Fruit fly (Drosophila melanogaster) whole organism, embryonic: Measurements from ENCODE around the gene CG32650.
A peak's percentile ranks its signal among the peaks of the same experiment; 100 is the strongest.

Source experiments
- Ada2b ChIP-seq: fragments of 200-800 bp; sonication (Bioruptor generic); IDR thresholded peaks from 2 replicates; pipeline ENCODE4 v1.3.6; 2022; ENCODE audit warnings: missing biosample characterization, missing genetic modification characterization
- Bgb ChIP-seq: fragments of 200-800 bp; sonication (Bioruptor generic); IDR thresholded peaks from 2 replicates; pipeline ENCODE4 v1.3.6; 2022; ENCODE audit warnings: missing biosample characterization, missing genetic modification characterization; ENCODE audit not compliant: partially characterized antibody
- CG14860 ChIP-seq: fragments of 200-800 bp; sonication (Bioruptor generic); IDR thresholded peaks from 3 replicates; pipeline ENCODE4 v1.3.6; 2022; ENCODE audit warnings: missing biosample characterization, missing genetic modification characterization; ENCODE audit not compliant: partially characterized antibody
- CG1602 ChIP-seq: fragments of 200-800 bp; sonication (Bioruptor generic); optimal IDR thresholded peaks from 3 replicates; lab custom pipeline; 2016; ENCODE audit warnings: missing biosample characterization, missing genetic modification characterization
- CG1603 ChIP-seq: fragments of 200-800 bp; sonication (Bioruptor generic); optimal IDR thresholded peaks from 2 replicates; lab custom pipeline; 2019; ENCODE audit warnings: missing biosample characterization, mild to moderate bottlenecking, missing genetic modification characterization, moderate library complexity
- CG16779 ChIP-seq: fragments of 200-800 bp; sonication (Bioruptor generic); IDR thresholded peaks from 2 replicates; pipeline ENCODE4 v1.3.6; 2022; ENCODE audit warnings: missing biosample characterization, missing genetic modification characterization
- CG16813 ChIP-seq: fragments of 200-800 bp; sonication (Bioruptor generic); IDR thresholded peaks from 3 replicates; pipeline ENCODE4 v1.3.6; 2022; ENCODE audit warnings: missing biosample characterization, missing genetic modification characterization; ENCODE audit not compliant: partially characterized antibody
- CG17385 ChIP-seq: fragments of 200-800 bp; sonication (Bioruptor generic); optimal IDR thresholded peaks from 3 replicates; lab custom pipeline; 2018; ENCODE audit warnings: missing biosample characterization, mild to moderate bottlenecking, missing genetic modification characterization
- CG1832 ChIP-seq: fragments of 200-800 bp; sonication (Bioruptor generic); optimal IDR thresholded peaks from 2 replicates; lab custom pipeline; 2017; ENCODE audit warnings: missing biosample characterization, mild to moderate bottlenecking, missing genetic modification characterization, inconsistent platforms
- CG2875 ChIP-seq: fragments of 200-800 bp; sonication (Bioruptor generic); optimal IDR thresholded peaks from 2 replicates; lab custom pipeline; 2017; ENCODE audit warnings: missing biosample characterization, mild to moderate bottlenecking, missing genetic modification characterization, missing genetic modification reagents
- CG31224 ChIP-seq: fragments of 200-800 bp; sonication (Bioruptor generic); IDR thresholded peaks from 2 replicates; pipeline ENCODE4 v1.3.6; 2022; ENCODE audit warnings: missing biosample characterization, missing genetic modification characterization
- CG34422 ChIP-seq: fragments of 200-800 bp; sonication (Bioruptor generic); IDR thresholded peaks from 3 replicates; pipeline ENCODE4 v1.3.6; 2022; ENCODE audit warnings: missing biosample characterization, missing genetic modification characterization
- CG3838 ChIP-seq: fragments of 200-800 bp; sonication (Bioruptor generic); optimal IDR thresholded peaks from 3 replicates; lab custom pipeline; 2016; ENCODE audit warnings: missing biosample characterization, missing genetic modification characterization
- CG3847 ChIP-seq: fragments of 200-800 bp; sonication (Bioruptor generic); IDR thresholded peaks from 2 replicates; pipeline ENCODE4 v1.3.6; 2022; ENCODE audit warnings: missing biosample characterization, missing genetic modification characterization
- CG6791 ChIP-seq: fragments of 200-800 bp; sonication (Bioruptor generic); IDR thresholded peaks from 3 replicates; pipeline ENCODE4 v1.3.6; 2022; ENCODE audit warnings: missing biosample characterization, missing genetic modification characterization; ENCODE audit not compliant: partially characterized antibody
- Dfd ChIP-seq, 2 experiments: fragments of >200 bp; optimal IDR thresholded peaks; 2 replicates each; lab custom pipeline; 2017; ENCODE audit warnings: missing biosample characterization in 2 of 2, missing genetic modification characterization in 2 of 2
- Dip2 ChIP-seq: fragments of 200-800 bp; sonication (Bioruptor generic); IDR thresholded peaks from 2 replicates; pipeline ENCODE4 v1.3.6; 2022; ENCODE audit warnings: missing biosample characterization, missing genetic modification characterization
- Drgx ChIP-seq: fragments of 200-800 bp; sonication (Bioruptor generic); IDR thresholded peaks from 2 replicates; pipeline ENCODE4 v1.3.6; 2022; ENCODE audit warnings: missing biosample characterization, missing genetic modification characterization
- HLHmδ ChIP-seq: fragments of 200-800 bp; sonication (Bioruptor generic); optimal IDR thresholded peaks from 2 replicates; lab custom pipeline; 2018; ENCODE audit warnings: missing biosample characterization, mild to moderate bottlenecking, missing genetic modification characterization, moderate library complexity
- Hr39 ChIP-seq: fragments of >200 bp; optimal IDR thresholded peaks from 2 replicates; lab custom pipeline; 2017
- Med ChIP-seq: fragments of 200-800 bp; sonication (Bioruptor generic); peaks from one replicate; lab custom pipeline; 2016; ENCODE audit warnings: missing biosample characterization, missing genetic modification characterization, mild to moderate bottlenecking, inconsistent platforms, moderate library complexity
- Oli ChIP-seq: fragments of 200-800 bp; sonication (Bioruptor generic); optimal IDR thresholded peaks from 2 replicates; lab custom pipeline; 2018; ENCODE audit warnings: missing biosample characterization, mild to moderate bottlenecking, missing genetic modification characterization, moderate library complexity
- Pdp1 ChIP-seq, 2 experiments: fragments of 200-800 bp; sonication (Bioruptor generic); optimal IDR thresholded peaks; 3 replicates each; lab custom pipeline; 2016; ENCODE audit warnings: missing biosample characterization in 2 of 2, missing genetic modification characterization in 2 of 2, mild to moderate bottlenecking in 1 of 2, moderate library complexity in 1 of 2
- bbx ChIP-seq: fragments of 200-800 bp; sonication (Bioruptor generic); IDR thresholded peaks from 2 replicates; pipeline ENCODE4 v1.3.6; 2022; ENCODE audit warnings: missing biosample characterization, missing genetic modification characterization; ENCODE audit not compliant: partially characterized antibody
- cg ChIP-seq: fragments of 200-800 bp; sonication (Bioruptor generic); optimal IDR thresholded peaks from 3 replicates; lab custom pipeline; 2019; ENCODE audit warnings: missing biosample characterization, mild to moderate bottlenecking, missing genetic modification characterization, moderate library complexity
- chinmo ChIP-seq: fragments of 200-800 bp; sonication (Bioruptor generic); IDR thresholded peaks from 4 replicates; pipeline ENCODE4 v1.3.6; 2022; ENCODE audit warnings: missing biosample characterization, missing genetic modification characterization; ENCODE audit not compliant: partially characterized antibody
- crol ChIP-seq: fragments of 200-800 bp; sonication (Bioruptor generic); IDR thresholded peaks from 2 replicates; pipeline ENCODE4 v1.3.6; 2022; ENCODE audit warnings: missing biosample characterization, missing genetic modification characterization
- ewg ChIP-seq: fragments of 200-800 bp; sonication (Bioruptor generic); optimal IDR thresholded peaks from 3 replicates; lab custom pipeline; 2017; ENCODE audit warnings: mild to moderate bottlenecking, missing biosample characterization, missing genetic modification reagents, missing genetic modification characterization
- gem ChIP-seq: fragments of 200-800 bp; sonication (Bioruptor generic); optimal IDR thresholded peaks from 2 replicates; lab custom pipeline; 2019; ENCODE audit warnings: missing biosample characterization, mild to moderate bottlenecking, missing genetic modification characterization, moderate library complexity
- jing ChIP-seq: fragments of 200-800 bp; sonication (Bioruptor generic); optimal IDR thresholded peaks from 2 replicates; lab custom pipeline; 2018; ENCODE audit warnings: missing biosample characterization, mild to moderate bottlenecking, missing genetic modification characterization
- nom ChIP-seq: fragments of 200-800 bp; sonication (Bioruptor generic); optimal IDR thresholded peaks from 2 replicates; lab custom pipeline; 2017; ENCODE audit warnings: missing biosample characterization, missing genetic modification characterization, mild to moderate bottlenecking, moderate library complexity, missing genetic modification reagents
- p53 ChIP-seq: fragments of 200-800 bp; sonication (Bioruptor generic); optimal IDR thresholded peaks from 2 replicates; lab custom pipeline; 2016; ENCODE audit warnings: missing biosample characterization, missing genetic modification characterization
- pan ChIP-seq, 4 experiments: fragments of >200 bp in 3 of 4; fragments of 200-800 bp in 1 of 4; sonication (Bioruptor generic) in 1 of 4; optimal IDR thresholded peaks in 3 of 4; IDR thresholded peaks in 1 of 4; 2 replicates each; pipeline versions ENCODE4 v1.3.6 to Lab custom; 2017 to 2022; ENCODE audit warnings: missing biosample characterization in 2 of 4, missing genetic modification characterization in 2 of 4, mixed read lengths in 1 of 4
- sc ChIP-seq, 3 experiments: fragments of >200 bp in 2 of 3; fragments of 200-800 bp in 1 of 3; sonication (Bioruptor generic) in 1 of 3; optimal IDR thresholded peaks; 2 replicates in 2 of 3; 3 replicates in 1 of 3; lab custom pipeline; 2017; ENCODE audit warnings: mild to moderate bottlenecking in 1 of 3, missing biosample characterization in 1 of 3, missing genetic modification characterization in 1 of 3, missing genetic modification reagents in 1 of 3
- sd ChIP-seq: fragments of 200-800 bp; sonication (Bioruptor generic); optimal IDR thresholded peaks from 3 replicates; lab custom pipeline; 2018; ENCODE audit warnings: missing biosample characterization, mild to moderate bottlenecking, missing genetic modification characterization, moderate library complexity
- sens ChIP-seq: fragments of 200-800 bp; sonication (Bioruptor generic); peaks from one replicate; lab custom pipeline; 2016; ENCODE audit warnings: missing biosample characterization, missing genetic modification characterization
- seq ChIP-seq: fragments of 200-800 bp; sonication (Bioruptor generic); IDR thresholded peaks from 2 replicates; pipeline ENCODE4 v1.3.6; 2022; ENCODE audit warnings: missing biosample characterization, missing genetic modification characterization
- sim ChIP-seq: fragments of 200-800 bp; sonication (Bioruptor generic); IDR thresholded peaks from 2 replicates; pipeline ENCODE4 v1.3.6; 2022; ENCODE audit warnings: missing biosample characterization, missing genetic modification characterization
- sisA ChIP-seq: fragments of 200-800 bp; sonication (Bioruptor generic); IDR thresholded peaks from 2 replicates; pipeline ENCODE4 v1.3.6; 2022; ENCODE audit warnings: missing biosample characterization, missing genetic modification characterization
- stwl ChIP-seq: fragments of 200-800 bp; sonication (Bioruptor generic); optimal IDR thresholded peaks from 3 replicates; lab custom pipeline; 2018; ENCODE audit warnings: missing biosample characterization, mild to moderate bottlenecking, missing genetic modification characterization, moderate library complexity
- tgo ChIP-seq: fragments of 200-800 bp; sonication (Bioruptor generic); IDR thresholded peaks from 3 replicates; pipeline ENCODE4 v1.3.6; 2022; ENCODE audit warnings: missing biosample characterization, missing genetic modification characterization
- vnd ChIP-seq: fragments of 200-800 bp; sonication (Bioruptor generic); IDR thresholded peaks from 3 replicates; pipeline ENCODE4 v1.3.6; 2022; ENCODE audit warnings: missing biosample characterization, missing genetic modification characterization; ENCODE audit not compliant: partially characterized antibody

Gene CG32650

DNA sequence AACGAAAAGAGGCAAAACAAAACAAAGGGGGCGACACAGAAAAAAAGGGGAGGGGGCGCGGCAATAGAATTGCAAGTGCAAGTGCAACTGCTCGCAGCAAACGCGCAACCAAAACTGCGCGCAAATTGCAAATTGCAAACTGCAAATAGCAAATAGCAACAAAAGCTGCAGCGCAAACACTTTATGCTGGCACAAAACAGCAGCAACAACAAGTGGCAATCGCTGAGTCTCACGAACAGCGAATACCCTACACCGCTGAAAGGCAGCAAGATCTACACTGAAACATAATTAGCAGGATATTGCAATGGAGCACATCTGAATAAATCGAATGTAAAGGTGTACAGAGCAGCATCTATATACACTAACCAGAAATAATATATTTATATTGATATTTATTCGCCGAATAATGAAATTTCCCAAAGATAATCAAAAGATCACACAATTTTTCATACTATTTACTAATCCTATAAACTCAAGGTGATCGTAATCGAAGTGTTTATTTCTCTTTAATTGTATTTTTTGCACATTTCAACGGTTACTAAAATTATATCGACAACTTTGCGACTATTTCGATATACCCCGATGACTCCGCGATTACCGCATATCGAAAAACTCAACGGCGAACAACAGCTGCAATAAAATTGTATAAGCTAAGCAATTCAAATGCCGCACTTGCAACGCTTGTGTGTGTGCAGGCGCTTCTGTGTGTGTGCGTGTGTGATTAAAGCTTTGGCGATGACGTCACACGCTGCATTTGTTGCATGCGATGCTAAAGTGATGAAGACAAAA lies 7.6 kb upstream of the CG32650 start, which contains the start of gene CG4404 (continued):
- no peak for TF ChIP-seq HLHmδ (GFP tag; lab: Kevin White, UChicago)
- TF ChIP-seq sisA (GFP tag; lab: Robert Waterston, UW) = no peak
- TF ChIP-seq Med (GFP tag; lab: Kevin White, UChicago) = peak; percentile 20
- TF ChIP-seq CG2875 = no peak
- TF ChIP-seq gem = no peak

DNA sequence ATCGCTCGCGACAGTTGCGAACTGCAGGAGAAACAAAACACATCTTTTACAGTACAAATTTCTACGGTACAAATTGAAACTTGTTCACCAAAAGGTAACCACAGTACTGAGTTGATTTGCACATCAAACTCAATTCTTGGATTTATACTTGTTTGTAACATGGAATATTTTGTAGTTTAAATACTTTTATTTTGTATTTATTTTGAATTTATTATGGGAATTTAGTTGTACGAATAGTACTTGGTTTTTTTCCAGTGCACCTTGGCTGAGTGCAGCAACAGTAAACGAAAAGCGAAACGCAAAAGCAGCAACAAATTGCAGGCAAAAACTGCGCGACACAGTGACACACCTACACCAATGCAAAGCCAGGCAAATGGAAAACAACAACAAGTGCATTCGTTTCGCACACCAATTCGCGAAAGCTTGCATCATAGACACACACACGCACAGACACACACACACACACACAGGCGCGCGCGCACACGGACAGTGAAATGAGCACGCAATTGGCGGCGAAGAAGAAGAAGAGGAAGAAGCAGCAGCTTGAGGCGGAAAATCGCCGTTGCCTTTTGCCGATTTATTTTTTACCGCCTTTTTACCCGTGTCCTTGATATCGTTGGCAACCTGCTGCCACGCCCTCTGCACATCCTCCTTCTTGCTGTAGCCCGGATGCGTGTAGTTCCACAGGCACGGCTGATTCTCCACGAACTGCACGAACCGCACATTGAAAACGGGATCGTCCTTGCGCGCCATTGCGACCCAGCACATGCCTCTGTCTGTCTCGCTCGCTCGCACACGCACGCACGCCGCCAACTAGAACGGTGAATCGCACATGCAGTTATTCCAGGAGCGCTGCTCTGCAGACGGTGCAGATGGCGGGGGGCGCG lies 6.8 kb upstream of the CG32650 start:
- TF ChIP-seq CG1832 (GFP tag; lab: Kevin White, UChicago) (peak; percentile 51), cg (GFP tag; lab: Kevin White, UChicago) (peak; percentile 56), Pdp1 (GFP tag; optimal IDR thresholded peaks at IDR 0.05; lab: Kevin White, UChicago) (peak in 1 of 2 experiments; percentile 8), CG3847 (GFP tag; lab: Robert Waterston, UW) (no peak), Dfd (GFP tag; optimal IDR thresholded peaks at IDR 0.05; lab: Kevin White, UChicago) (peak in 1 of 2 experiments; percentile 4), Oli (tag; lab: Kevin White, UChicago) (no peak), CG14860 (GFP tag; lab: Robert Waterston, UW) (no peak), nom (peak; percentile 53), chinmo (GFP tag; lab: Robert Waterston, UW) (0 out of 4 replicates have a peak, but pooled peaks have one; percentile 19), crol (GFP tag; lab: Robert Waterston, UW) (0 out of 2 replicates have a peak, but pooled peaks have one; percentile 14), Drgx (peak; percentile 62), stwl (no peak), sens (GFP tag; lab: Kevin White, UChicago) (peak; percentile 68), pan (optimal IDR thresholded peaks at IDR 0.05; lab: Kevin White, UChicago) (no peak), pan (GFP tag; optimal IDR thresholded peaks at IDR 0.05 in 1 of 2, IDR thresholded peaks at IDR 0.05 in 1 of 2) (peak in 1 of 2 experiments; percentile 19), CG16779 (GFP tag; lab: Robert Waterston, UW) (no peak), CG17385 (peak; percentile 82), Hr39 (lab: Kevin White, UChicago) (peak; percentile 98), Med (GFP tag; lab: Kevin White, UChicago) (peak; percentile 46), ewg (peak; percentile 22)
- TF ChIP-seq, all 482 proteins: peak for 14

DNA sequence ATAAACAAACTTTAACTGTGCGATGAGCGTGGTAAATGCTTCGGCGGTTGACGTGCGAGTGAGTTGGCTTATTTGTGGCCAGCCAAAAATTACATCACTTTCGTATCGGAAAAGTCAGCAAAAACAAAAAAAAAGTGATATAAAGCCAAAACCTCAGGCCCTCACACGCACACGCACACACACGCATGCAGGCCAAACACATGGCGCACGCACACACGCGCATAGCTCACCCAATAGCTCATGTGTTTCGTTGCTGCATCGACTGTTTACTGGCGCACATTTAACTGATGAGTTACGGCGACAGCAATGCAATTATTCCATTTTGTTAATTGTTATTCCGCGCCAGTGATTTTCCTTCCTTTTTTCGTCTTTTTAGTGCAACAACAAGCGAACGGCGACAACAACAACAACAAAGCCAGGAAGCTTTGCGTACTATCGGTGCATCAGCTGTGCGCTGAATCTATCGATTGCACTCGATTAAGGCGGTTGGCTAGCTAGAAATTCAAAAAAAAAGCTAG lies 4.7 kb upstream of the CG32650 start, which contains the start of gene Flad1:
TSS of gene Flad1 (minus strand) at position 418 of the 518 bp plus-strand sequence.
- TF ChIP-seq vnd (GFP tag; lab: Robert Waterston, UW) = 0 out of 3 replicates have a peak, but pooled peaks have one; percentile 39
- TF ChIP-seq Dip2 (GFP tag; lab: Robert Waterston, UW) = no peak
- TF ChIP-seq sd (tag; lab: Kevin White, UChicago) = peak; percentile 34
- TF ChIP-seq CG16813 (GFP tag; lab: Robert Waterston, UW) = peak; percentile 43; the same call in 1 of the 3 replicates
- no peak for TF ChIP-seq sim (GFP tag; lab: Robert Waterston, UW)
- TF ChIP-seq p53 (GFP tag; lab: Kevin White, UChicago) = no peak
- TF ChIP-seq CG34422 = peak; percentile 25; the same call in 1 of the 3 replicates
- TF ChIP-seq Bgb (GFP tag; lab: Robert Waterston, UW) = peak; percentile 52; the same call in 1 of the 2 replicates
- no peak for TF ChIP-seq tgo (GFP tag; lab: Robert Waterston, UW)
- TF ChIP-seq CG31224 (GFP tag; lab: Robert Waterston, UW) = no peak
- TF ChIP-seq Med (GFP tag; lab: Kevin White, UChicago) = peak; percentile 48
- TF ChIP-seq CG1602 (GFP tag; lab: Kevin White, UChicago) = no peak
- no peak for TF ChIP-seq jing (GFP tag; lab: Kevin White, UChicago)
- TF ChIP-seq CG1603 = no peak
- TF ChIP-seq sc (optimal IDR thresholded peaks at IDR 0.05; lab: Kevin White, UChicago) = no peak
- TF ChIP-seq sc (GFP tag; optimal IDR thresholded peaks at IDR 0.05; lab: Kevin White, UChicago) = no peak
- no peak for TF ChIP-seq Ada2b
- no peak for TF ChIP-seq seq (GFP tag; lab: Robert Waterston, UW)
- peak; percentile 60 for TF ChIP-seq bbx
- no peak for TF ChIP-seq CG6791 (GFP tag; lab: Robert Waterston, UW)
- no peak for TF ChIP-seq CG3838
